Fruit fly (Drosophila melanogaster): ENCODE data around the gene fz2.

Gene fz2

DNA sequence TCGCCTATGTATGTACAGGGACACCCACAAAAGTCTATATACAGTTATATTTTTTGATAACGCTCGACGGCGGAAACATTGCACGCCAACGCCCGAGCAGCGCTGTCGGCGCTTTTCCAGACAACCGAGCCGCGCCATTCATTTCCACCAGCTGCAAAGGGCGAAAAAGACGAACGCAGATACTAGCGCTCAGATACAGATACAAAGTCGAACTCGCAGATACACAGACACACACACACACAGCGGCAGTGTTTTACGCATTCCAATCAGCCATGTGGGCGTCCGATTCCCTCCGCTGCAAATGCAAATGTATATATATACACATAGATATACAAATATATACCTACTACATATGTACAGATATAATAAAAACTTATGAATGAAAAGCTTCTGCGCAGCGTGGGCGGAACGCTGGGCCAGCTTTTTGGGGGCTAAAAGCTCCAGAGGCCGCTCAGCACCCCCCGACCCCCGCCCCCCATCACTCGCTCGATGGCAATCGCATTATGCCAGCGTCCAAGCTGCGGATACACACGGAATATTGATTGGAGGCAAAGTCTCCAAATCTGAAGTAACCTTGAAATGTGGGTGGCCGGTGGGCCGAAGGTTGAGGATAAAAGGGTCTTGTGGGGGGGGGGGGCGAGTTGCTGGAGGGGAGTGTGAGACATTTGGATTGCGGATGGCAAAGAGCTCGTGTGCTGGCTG, 143.6 kb downstream of the fz2 start (continued):
- TF ChIP-seq jing (GFP tag; optimal IDR thresholded peaks at IDR 0.05) (no peak), pan (optimal IDR thresholded peaks at IDR 0.05) (no peak), pan (GFP tag; optimal IDR thresholded peaks at IDR 0.05 in 1 of 2, IDR thresholded peaks at IDR 0.05 in 1 of 2) (no peak), CG3065 (GFP tag; optimal IDR thresholded peaks at IDR 0.05) (no peak), salm (tag; optimal IDR thresholded peaks at IDR 0.05) (no peak), emc (GFP tag; optimal IDR thresholded peaks at IDR 0.05) (no peak), toy (GFP tag; IDR thresholded peaks at IDR 0.05) (no peak), danr (GFP tag; IDR thresholded peaks at IDR 0.05) (no peak), Deaf1 (tag; optimal IDR thresholded peaks at IDR 0.05) (peak; percentile 83), Dad (GFP tag; optimal IDR thresholded peaks at IDR 0.05) (no peak), CG11696 (GFP tag; IDR thresholded peaks at IDR 0.05) (no peak), Aef1 (GFP tag; IDR thresholded peaks at IDR 0.05) (no peak), CG7786 (GFP tag; optimal IDR thresholded peaks at IDR 0.05) (no peak), CG1647 (GFP tag; optimal IDR thresholded peaks at IDR 0.05) (no peak), CG12299 (tag; optimal IDR thresholded peaks at IDR 0.05) (no peak), Dfd (GFP tag; optimal IDR thresholded peaks at IDR 0.05) (peak in 1 of 2 experiments; percentile 18), D19B (GFP tag; optimal IDR thresholded peaks at IDR 0.05) (no peak), CG9797 (GFP tag; optimal IDR thresholded peaks at IDR 0.05) (no peak), trem (tag; optimal IDR thresholded peaks at IDR 0.05) (no peak), sqz (GFP tag; optimal IDR thresholded peaks at IDR 0.05) (no peak), CG18476 (GFP tag; optimal IDR thresholded peaks at IDR 0.05) (no peak), CG7556 (GFP tag; optimal IDR thresholded peaks at IDR 0.05) (no peak), zf30C (GFP tag; optimal IDR thresholded peaks at IDR 0.05) (no peak), dati (GFP tag; IDR thresholded peaks at IDR 0.05) (no peak), BtbVII (GFP tag; optimal IDR thresholded peaks at IDR 0.05) (no peak), Abd-B (GFP tag; optimal IDR thresholded peaks at IDR 0.05) (no peak), CG7372 (GFP tag; IDR thresholded peaks at IDR 0.05) (no peak), CG8924 (tag; optimal IDR thresholded peaks at IDR 0.05) (no peak), nau (GFP tag; optimal IDR thresholded peaks at IDR 0.05) (peak; percentile 17), hkb (optimal IDR thresholded peaks at IDR 0.05) (no peak), hkb (GFP tag; IDR thresholded peaks at IDR 0.05) (no peak), CG17802 (tag; optimal IDR thresholded peaks at IDR 0.05) (no peak), MESR4 (GFP tag; optimal IDR thresholded peaks at IDR 0.05) (no peak), CG11560 (tag; IDR thresholded peaks at IDR 0.05) (no peak), CG5953 (GFP tag; IDR thresholded peaks at IDR 0.05) (peak; percentile 40; the same call in 1 of the 2 replicates), CG9609 (GFP tag; optimal IDR thresholded peaks at IDR 0.05) (no peak), CG6689 (GFP tag; IDR thresholded peaks at IDR 0.05) (no peak), Hey (tag; optimal IDR thresholded peaks at IDR 0.05) (peak; percentile 11), NfI (GFP tag; optimal IDR thresholded peaks at IDR 0.05) (no peak), CG10274 (GFP tag; optimal IDR thresholded peaks at IDR 0.05) (no peak), CG10979 (tag; optimal IDR thresholded peaks at IDR 0.05) (no peak), CG2202 (tag; optimal IDR thresholded peaks at IDR 0.05) (no peak), NC2β (GFP tag; optimal IDR thresholded peaks at IDR 0.05) (no peak), CG1233 (GFP tag; optimal IDR thresholded peaks at IDR 0.05) (no peak), dimm (GFP tag; IDR thresholded peaks at IDR 0.05) (no peak), CG4707 (GFP tag; optimal IDR thresholded peaks at IDR 0.05) (no peak), Ssrp (tag; optimal IDR thresholded peaks at IDR 0.05) (no peak), CG17912 (GFP tag; optimal IDR thresholded peaks at IDR 0.05) (no peak), onecut (GFP tag; IDR thresholded peaks at IDR 0.05) (peak; percentile 99), Nf-YA (GFP tag; IDR thresholded peaks at IDR 0.05) (no peak), Dll (GFP tag; IDR thresholded peaks at IDR 0.05; ENCODE audit: partially characterized antibody) (no peak), grn (GFP tag; optimal IDR thresholded peaks at IDR 0.05) (peak; percentile 81)
